Worm (Caenorhabditis elegans) whole organism, young adult: Measurements from ENCODE around the gene K08F11.1.

Experiments
- atf-7 ChIP-seq: sonication (generic microtip); optimal IDR thresholded peaks from 2 replicates; lab custom pipeline; 2017; ENCODE audit warnings: mild to moderate bottlenecking, missing genetic modification characterization, missing compliant biosample characterization
- dpl-1 ChIP-seq: fragments of 150-350 bp; optimal IDR thresholded peaks from 2 replicates; lab custom pipeline; 2014; ENCODE audit warnings: missing biosample characterization, missing genetic modification reagents, missing genetic modification characterization
- lin-26 ChIP-seq: fragments of 200-800 bp; sonication (Bioruptor generic); IDR thresholded peaks from 2 replicates; pipeline ENCODE4 v1.3.6; 2022; ENCODE audit warnings: missing genetic modification reagents, missing genetic modification characterization, missing compliant biosample characterization

ce11 chrIV:4712376-4712775 is 12.3 kb upstream of the K08F11.1 start, which contains the start of gene yars-2:
- no peak for TF ChIP-seq atf-7
- TF ChIP-seq dpl-1 (GFP tag; lab: Kevin White, UChicago), result no peak
- no peak for TF ChIP-seq lin-26
